Fruit fly (Drosophila melanogaster) whole organism, embryonic: ENCODE measurements around the gene Strip.

Experiments
- Atf3 ChIP-seq: fragments of 200-800 bp; sonication (Bioruptor generic); optimal IDR thresholded peaks from 3 replicates; lab custom pipeline; 2016; ENCODE audit warnings: missing biosample characterization, missing genetic modification characterization
- BtbVII ChIP-seq: fragments of 200-800 bp; sonication (Bioruptor generic); optimal IDR thresholded peaks from 3 replicates; lab custom pipeline; 2017; ENCODE audit warnings: missing biosample characterization, mild to moderate bottlenecking, missing genetic modification characterization
- CG11247 ChIP-seq: fragments of 200-800 bp; sonication (Bioruptor generic); IDR thresholded peaks from 2 replicates; pipeline ENCODE4 v1.3.6; 2022; ENCODE audit warnings: missing biosample characterization, missing genetic modification characterization
- CG11560 ChIP-seq: fragments of 200-800 bp; sonication (Bioruptor generic); IDR thresholded peaks from 3 replicates; pipeline ENCODE4 v1.3.6; 2022; ENCODE audit warnings: missing biosample characterization, missing genetic modification characterization
- CG14441 ChIP-seq: fragments of 200-800 bp; sonication (Bioruptor generic); IDR thresholded peaks from 2 replicates; pipeline ENCODE4 v1.3.6; 2022; ENCODE audit warnings: missing biosample characterization, missing genetic modification characterization
- CG16779 ChIP-seq: fragments of 200-800 bp; sonication (Bioruptor generic); IDR thresholded peaks from 2 replicates; pipeline ENCODE4 v1.3.6; 2022; ENCODE audit warnings: missing biosample characterization, missing genetic modification characterization
- CG2199 ChIP-seq: fragments of 200-800 bp; sonication (Bioruptor generic); IDR thresholded peaks from 3 replicates; pipeline ENCODE4 v1.3.6; 2022; ENCODE audit warnings: missing biosample characterization, missing genetic modification characterization
- CG33213 ChIP-seq: fragments of 200-800 bp; sonication (Bioruptor generic); optimal IDR thresholded peaks from 3 replicates; lab custom pipeline; 2016; ENCODE audit warnings: missing biosample characterization, missing genetic modification characterization
- CG42726 ChIP-seq: fragments of 200-800 bp; sonication (Bioruptor generic); IDR thresholded peaks from 2 replicates; pipeline ENCODE4 v1.3.6; 2022; ENCODE audit warnings: missing biosample characterization, missing genetic modification characterization; ENCODE audit not compliant: partially characterized antibody
- CG4282 ChIP-seq: fragments of 200-800 bp; sonication (Bioruptor generic); optimal IDR thresholded peaks from 2 replicates; lab custom pipeline; 2016; ENCODE audit warnings: missing biosample characterization, missing genetic modification characterization
- CG4404 ChIP-seq: fragments of 200-800 bp; sonication (Bioruptor generic); IDR thresholded peaks from 2 replicates; pipeline ENCODE4 v1.3.6; 2022; ENCODE audit warnings: missing biosample characterization, missing genetic modification characterization
- CG4707 ChIP-seq: fragments of 200-800 bp; sonication (Bioruptor generic); optimal IDR thresholded peaks from 2 replicates; lab custom pipeline; 2018; ENCODE audit warnings: missing biosample characterization, mild to moderate bottlenecking, missing genetic modification characterization, moderate library complexity
- CG6813 ChIP-seq: fragments of 200-800 bp; sonication (Bioruptor generic); optimal IDR thresholded peaks from 2 replicates; lab custom pipeline; 2017; ENCODE audit warnings: missing biosample characterization, missing genetic modification characterization, mild to moderate bottlenecking, moderate library complexity, missing genetic modification reagents
- CG7556 ChIP-seq: fragments of 200-800 bp; sonication (Bioruptor generic); optimal IDR thresholded peaks from 2 replicates; lab custom pipeline; 2017; ENCODE audit warnings: missing biosample characterization, mild to moderate bottlenecking, missing genetic modification characterization
- CG7928 ChIP-seq: fragments of 200-800 bp; sonication (Bioruptor generic); optimal IDR thresholded peaks from 2 replicates; lab custom pipeline; 2017; ENCODE audit warnings: missing biosample characterization, mild to moderate bottlenecking, missing genetic modification characterization
- CG7963 ChIP-seq: fragments of 200-800 bp; sonication (Bioruptor generic); IDR thresholded peaks from 3 replicates; pipeline ENCODE4 v1.3.6; 2022; ENCODE audit warnings: missing biosample characterization, missing genetic modification characterization; ENCODE audit not compliant: partially characterized antibody
- CG7987 ChIP-seq: fragments of 200-800 bp; sonication (Bioruptor generic); optimal IDR thresholded peaks from 2 replicates; lab custom pipeline; 2018; ENCODE audit warnings: missing biosample characterization, mild to moderate bottlenecking, missing genetic modification characterization, moderate library complexity
- CG8924 ChIP-seq: fragments of 200-800 bp; optimal IDR thresholded peaks from 3 replicates; lab custom pipeline; 2019; ENCODE audit warnings: missing biosample characterization, mild to moderate bottlenecking, missing genetic modification characterization, moderate library complexity
- Dbx ChIP-seq: fragments of 200-800 bp; sonication (Bioruptor generic); IDR thresholded peaks from 3 replicates; pipeline ENCODE4 v1.3.6; 2022; ENCODE audit warnings: missing biosample characterization, missing genetic modification characterization
- Eip74EF ChIP-seq, 2 experiments: fragments of 200-800 bp in 1 of 2; fragments of >200 bp in 1 of 2; sonication (Bioruptor generic) in 1 of 2; optimal IDR thresholded peaks; 2 replicates each; lab custom pipeline; 2017 to 2019; ENCODE audit warnings: missing biosample characterization in 2 of 2, missing genetic modification characterization in 2 of 2, mild to moderate bottlenecking in 1 of 2, moderate library complexity in 1 of 2
- Elba2 ChIP-seq: fragments of 200-800 bp; sonication (Bioruptor generic); optimal IDR thresholded peaks from 3 replicates; lab custom pipeline; 2016; ENCODE audit warnings: missing biosample characterization, missing genetic modification characterization
- HmgD ChIP-seq: fragments of 200-800 bp; sonication (Bioruptor generic); optimal IDR thresholded peaks from 3 replicates; lab custom pipeline; 2016; ENCODE audit warnings: missing biosample characterization, missing genetic modification characterization
- Hsf ChIP-seq: fragments of 200-800 bp; sonication (Bioruptor generic); optimal IDR thresholded peaks from 3 replicates; lab custom pipeline; 2016; ENCODE audit warnings: missing biosample characterization, missing genetic modification characterization
- Mad ChIP-seq: fragments of 200-800 bp; sonication (Bioruptor generic); optimal IDR thresholded peaks from 2 replicates; lab custom pipeline; 2016; ENCODE audit warnings: missing biosample characterization, missing genetic modification characterization
- Nf-YA ChIP-seq: fragments of 200-800 bp; sonication (Bioruptor generic); IDR thresholded peaks from 2 replicates; pipeline ENCODE4 v1.3.6; 2022; ENCODE audit warnings: missing biosample characterization, missing genetic modification characterization
- Nf-YC ChIP-seq: fragments of 200-800 bp; optimal IDR thresholded peaks from 3 replicates; lab custom pipeline; 2019; ENCODE audit warnings: missing biosample characterization, mild to moderate bottlenecking, missing genetic modification characterization, moderate library complexity
- PHDP ChIP-seq: fragments of 200-800 bp; sonication (Bioruptor generic); optimal IDR thresholded peaks from 3 replicates; lab custom pipeline; 2018; ENCODE audit warnings: missing biosample characterization, mild to moderate bottlenecking, missing genetic modification characterization, moderate library complexity
- Ravus ChIP-seq: fragments of 200-800 bp; sonication (Bioruptor generic); IDR thresholded peaks from 2 replicates; pipeline ENCODE4 v1.3.6; 2022; ENCODE audit warnings: missing biosample characterization, missing genetic modification characterization
- Sry-β ChIP-seq: fragments of 200-800 bp; sonication (Bioruptor generic); optimal IDR thresholded peaks from 2 replicates; lab custom pipeline; 2018; ENCODE audit warnings: missing biosample characterization, mild to moderate bottlenecking, missing genetic modification characterization, moderate library complexity
- Usf ChIP-seq: fragments of 200-800 bp; sonication (Bioruptor generic); optimal IDR thresholded peaks from 2 replicates; lab custom pipeline; 2017; ENCODE audit warnings: missing genotype, missing biosample characterization, missing genetic modification characterization
- cas ChIP-seq: fragments of 200-800 bp; sonication (Bioruptor generic); IDR thresholded peaks from 2 replicates; pipeline ENCODE4 v1.3.6; 2022; ENCODE audit warnings: missing biosample characterization, missing genetic modification characterization
- chm ChIP-seq: fragments of 200-800 bp; sonication (Bioruptor generic); IDR thresholded peaks from 2 replicates; pipeline ENCODE4 v1.3.6; 2022; ENCODE audit warnings: missing biosample characterization, missing genetic modification characterization
- dmrt11E ChIP-seq: fragments of 200-800 bp; sonication (Bioruptor generic); optimal IDR thresholded peaks from 3 replicates; lab custom pipeline; 2018; ENCODE audit warnings: missing biosample characterization, mild to moderate bottlenecking, missing genetic modification characterization, moderate library complexity
- esg ChIP-seq: fragments of 200-800 bp; sonication (Bioruptor generic); conservative IDR thresholded peaks from 2 replicates; pipeline ENCODE4 v1.3.6; 2022; ENCODE audit warnings: missing biosample characterization, missing genetic modification characterization
- fd3F ChIP-seq: fragments of 200-800 bp; sonication (Bioruptor generic); optimal IDR thresholded peaks from 2 replicates; lab custom pipeline; 2018; ENCODE audit warnings: missing biosample characterization, mild to moderate bottlenecking, missing genetic modification characterization, moderate library complexity
- lmd ChIP-seq: fragments of 200-800 bp; sonication (Bioruptor generic); IDR thresholded peaks from 2 replicates; pipeline ENCODE4 v1.3.6; 2022; ENCODE audit warnings: missing biosample characterization, missing genetic modification characterization
- lov ChIP-seq, 2 experiments: fragments of 200-800 bp in 1 of 2; fragments of >200 bp in 1 of 2; sonication (Bioruptor generic) in 1 of 2; IDR thresholded peaks in 1 of 2; optimal IDR thresholded peaks in 1 of 2; 2 replicates in 1 of 2; 3 replicates in 1 of 2; pipeline versions ENCODE4 v1.3.6 to Lab custom; 2017 to 2022; ENCODE audit warnings: missing biosample characterization in 1 of 2, missing genetic modification characterization in 1 of 2
- p53 ChIP-seq: fragments of 200-800 bp; sonication (Bioruptor generic); optimal IDR thresholded peaks from 2 replicates; lab custom pipeline; 2016; ENCODE audit warnings: missing biosample characterization, missing genetic modification characterization
- pzg ChIP-seq: fragments of 200-800 bp; sonication (Bioruptor generic); optimal IDR thresholded peaks from 3 replicates; lab custom pipeline; 2018; ENCODE audit warnings: missing biosample characterization, mild to moderate bottlenecking, missing genetic modification characterization, moderate library complexity
- repo ChIP-seq: fragments of 200-800 bp; sonication (Bioruptor generic); optimal IDR thresholded peaks from 2 replicates; lab custom pipeline; 2016; ENCODE audit warnings: missing biosample characterization, missing genetic modification characterization
- scrt ChIP-seq: fragments of 200-800 bp; sonication (Bioruptor generic); optimal IDR thresholded peaks from 2 replicates; lab custom pipeline; 2018; ENCODE audit warnings: missing biosample characterization, mild to moderate bottlenecking, missing genetic modification characterization, moderate library complexity
- sens-2 ChIP-seq: fragments of 200-800 bp; sonication (Bioruptor generic); IDR thresholded peaks from 2 replicates; pipeline ENCODE4 v1.3.6; 2022; ENCODE audit warnings: missing biosample characterization, missing genetic modification characterization
- sisA ChIP-seq: fragments of 200-800 bp; sonication (Bioruptor generic); IDR thresholded peaks from 2 replicates; pipeline ENCODE4 v1.3.6; 2022; ENCODE audit warnings: missing biosample characterization, missing genetic modification characterization
- sqz ChIP-seq: fragments of 200-800 bp; sonication (Bioruptor generic); optimal IDR thresholded peaks from 3 replicates; lab custom pipeline; 2018; ENCODE audit warnings: missing biosample characterization, mild to moderate bottlenecking, missing genetic modification characterization
- ssp ChIP-seq: fragments of 200-800 bp; sonication (Bioruptor generic); IDR thresholded peaks from 2 replicates; pipeline ENCODE4 v1.3.6; 2022; ENCODE audit warnings: missing biosample characterization, missing genetic modification characterization
- tll ChIP-seq, 2 experiments: fragments of 200-800 bp in 1 of 2; fragments of >200 bp in 1 of 2; sonication (Bioruptor generic) in 1 of 2; optimal IDR thresholded peaks; 2 replicates each; lab custom pipeline; 2017 to 2019; ENCODE audit warnings: missing biosample characterization in 2 of 2, missing genetic modification characterization in 2 of 2, mild to moderate bottlenecking in 1 of 2, moderate library complexity in 1 of 2
- trh ChIP-seq: fragments of 200-800 bp; sonication (Bioruptor generic); optimal IDR thresholded peaks from 2 replicates; lab custom pipeline; 2016; ENCODE audit warnings: missing biosample characterization, missing genetic modification characterization
- tx ChIP-seq: fragments of 200-800 bp; sonication (Bioruptor generic); optimal IDR thresholded peaks from 2 replicates; lab custom pipeline; 2016; ENCODE audit warnings: missing biosample characterization, missing genetic modification characterization
- wek ChIP-seq: fragments of 200-800 bp; sonication (Bioruptor generic); optimal IDR thresholded peaks from 3 replicates; lab custom pipeline; 2018; ENCODE audit warnings: missing biosample characterization, mild to moderate bottlenecking, missing genetic modification characterization, moderate library complexity

Gene Strip

DNA sequence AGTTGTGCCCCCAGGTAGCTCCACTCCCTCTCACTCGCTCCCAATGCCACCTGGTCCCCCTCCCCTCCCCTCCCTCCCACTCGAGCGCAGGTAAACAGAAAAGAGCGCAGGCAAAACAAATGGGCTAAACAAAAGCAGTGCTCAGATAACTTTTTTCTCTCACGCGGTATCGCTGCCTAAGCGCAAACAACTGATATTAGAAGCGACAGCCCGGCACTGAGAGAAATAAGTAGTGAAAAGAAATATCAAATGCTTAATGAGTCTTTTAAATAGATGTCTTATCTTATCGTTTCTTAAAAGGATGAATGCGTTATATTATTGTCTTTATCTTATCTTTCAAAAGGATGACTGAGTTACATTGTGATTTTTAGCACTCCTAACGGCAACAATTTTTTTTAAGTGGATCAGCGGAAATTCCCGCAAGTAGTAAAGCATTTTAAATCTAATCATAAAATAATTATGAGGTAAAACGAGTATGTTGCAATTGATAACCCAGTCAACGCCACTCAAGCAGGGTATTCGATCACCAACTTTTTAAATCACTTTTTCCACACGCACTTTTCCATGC lies 27.4 kb downstream of the Strip start (continued):
- TF ChIP-seq CG42726, result no peak
- peak; percentile 87 for TF ChIP-seq Atf3 (GFP tag; lab: Kevin White, UChicago)
- peak; percentile 83 for TF ChIP-seq Nf-YA (GFP tag; lab: Robert Waterston, UW)
- TF ChIP-seq Ravus (GFP tag; lab: Robert Waterston, UW), result peak; percentile 70; the same call in 1 of the 2 replicates
- peak; percentile 85 for TF ChIP-seq CG11247
- peak; percentile 89 for TF ChIP-seq sqz (GFP tag; lab: Kevin White, UChicago)
- peak; percentile 29 for TF ChIP-seq CG7928 (GFP tag; lab: Kevin White, UChicago)
- peak in 1 of 2 experiments; percentile 95 for TF ChIP-seq Eip74EF (GFP tag; optimal IDR thresholded peaks at IDR 0.05; lab: Kevin White, UChicago)
- TF ChIP-seq tll (GFP tag; optimal IDR thresholded peaks at IDR 0.05; lab: Kevin White, UChicago), result no peak
- peak; percentile 33 for TF ChIP-seq wek
- peak; percentile 52; the same call in 1 of the 2 replicates for TF ChIP-seq cas (GFP tag; lab: Robert Waterston, UW)
- TF ChIP-seq trh (GFP tag; lab: Kevin White, UChicago), result peak; percentile 77
- TF ChIP-seq scrt (GFP tag; lab: Kevin White, UChicago), result peak; percentile 86
- peak; percentile 85 for TF ChIP-seq lmd (GFP tag; lab: Robert Waterston, UW)
- peak; percentile 76 for TF ChIP-seq CG7987
- peak; percentile 74 for TF ChIP-seq CG4707 (GFP tag; lab: Kevin White, UChicago)
- TF ChIP-seq CG16779 (GFP tag; lab: Robert Waterston, UW), result peak; percentile 61; the same call in 1 of the 2 replicates
- peak; percentile 90 for TF ChIP-seq sens-2
- peak; percentile 90 for TF ChIP-seq Dbx (GFP tag; lab: Robert Waterston, UW)
- TF ChIP-seq pzg, result no peak
- peak; percentile 85 for TF ChIP-seq tx
- peak; percentile 93 for TF ChIP-seq Hsf
- TF ChIP-seq Usf (GFP tag; lab: Kevin White, UChicago), result peak; percentile 62
- TF ChIP-seq CG33213, result peak; percentile 79
- peak; percentile 92 for TF ChIP-seq CG7556
- TF ChIP-seq p53 (GFP tag; lab: Kevin White, UChicago), result peak; percentile 75
- TF ChIP-seq chm (GFP tag; lab: Robert Waterston, UW), result peak; percentile 90
- TF ChIP-seq CG14441 (GFP tag; lab: Robert Waterston, UW), result peak; percentile 93
- peak; percentile 73 for TF ChIP-seq repo (GFP tag; lab: Kevin White, UChicago)
- peak; percentile 89 for TF ChIP-seq BtbVII (GFP tag; lab: Kevin White, UChicago)
- peak; percentile 53 for TF ChIP-seq CG4282 (GFP tag; lab: Kevin White, UChicago)
- peak; percentile 86 for TF ChIP-seq Mad (GFP tag; lab: Kevin White, UChicago)
- peak; percentile 59 for TF ChIP-seq HmgD
- TF ChIP-seq CG7963 (GFP tag; lab: Robert Waterston, UW), result no peak
- no peak for TF ChIP-seq lov (optimal IDR thresholded peaks at IDR 0.05; lab: Kevin White, UChicago)
- peak; percentile 40; the same call in 1 of the 3 replicates for TF ChIP-seq lov (GFP tag; IDR thresholded peaks at IDR 0.05; lab: Robert Waterston, UW)
- TF ChIP-seq CG11560 (tag; lab: Robert Waterston, UW), result peak; percentile 66
- peak; percentile 74 for TF ChIP-seq ssp (GFP tag; lab: Robert Waterston, UW)
- no peak for TF ChIP-seq Elba2 (GFP tag; lab: Kevin White, UChicago)
- peak; percentile 80 for TF ChIP-seq Nf-YC (tag; lab: Kevin White, UChicago)
- TF ChIP-seq CG4404, result peak; percentile 59
- peak; percentile 77; the same call in 2 of the 3 replicates for TF ChIP-seq CG2199 (GFP tag; lab: Robert Waterston, UW)
- TF ChIP-seq CG8924 (tag; lab: Kevin White, UChicago), result peak; percentile 96
- TF ChIP-seq sisA, result peak; percentile 88
- TF ChIP-seq dmrt11E (tag; lab: Kevin White, UChicago), result peak; percentile 80
- TF ChIP-seq CG6813 (GFP tag; lab: Kevin White, UChicago), result peak; percentile 89
- peak; percentile 95 for TF ChIP-seq PHDP (tag; lab: Kevin White, UChicago)
- peak; percentile 92 for TF ChIP-seq fd3F (GFP tag; lab: Kevin White, UChicago)
- TF ChIP-seq esg, result peak; percentile 89
- TF ChIP-seq Sry-β (GFP tag; lab: Kevin White, UChicago), result peak; percentile 28
